Fruit fly (Drosophila melanogaster) whole organism: ENCODE data around the gene CG18547.

Source experiments
- Dll ChIP-seq: fragments of >200 bp; optimal IDR thresholded peaks from 2 replicates; lab custom pipeline; 2017
- usp ChIP-seq: fragments of >200 bp; optimal IDR thresholded peaks from 2 replicates; lab custom pipeline; 2017; ENCODE audit warnings: missing biosample characterization, missing genetic modification characterization, mixed read lengths

DNA sequence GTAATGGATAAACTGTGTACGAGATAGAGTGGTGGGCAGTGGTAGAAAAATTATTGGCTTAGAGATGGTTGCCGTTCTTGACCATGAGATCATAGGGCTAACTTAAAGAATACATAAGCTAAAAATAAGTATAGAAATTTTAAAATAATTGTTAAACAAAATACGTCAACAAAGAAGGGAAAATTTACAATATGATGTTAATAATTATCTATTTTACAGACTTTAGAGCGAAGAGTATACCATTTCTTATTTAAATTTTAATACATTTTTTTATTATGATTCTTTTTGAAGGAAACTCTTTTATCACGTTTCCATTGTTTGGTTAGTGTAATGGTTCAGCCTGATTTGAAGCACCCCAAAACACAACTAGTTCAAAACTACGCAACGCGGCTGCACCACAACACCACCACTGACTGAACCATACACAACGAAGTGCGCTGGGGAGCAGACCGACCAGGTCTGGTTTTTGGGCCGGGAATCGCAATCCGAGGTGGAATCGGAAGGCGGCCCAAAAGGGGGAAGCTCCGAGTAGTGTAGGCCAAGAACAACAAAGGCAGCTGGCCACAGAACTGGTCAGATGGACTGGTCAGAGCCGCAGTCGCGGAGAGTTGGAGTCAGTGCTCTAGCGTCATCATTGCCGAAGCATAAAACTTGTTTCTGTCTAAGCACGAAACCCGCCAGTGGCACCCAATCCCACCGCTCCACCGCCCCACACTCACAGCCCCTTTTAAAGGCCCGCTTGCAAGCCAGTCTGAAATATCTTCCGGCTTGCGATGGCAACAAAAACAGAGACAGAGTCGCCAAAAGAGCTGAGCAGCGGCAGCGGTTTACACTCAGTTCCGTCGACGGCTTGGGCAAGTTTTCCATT lies 34.5 kb downstream of the CG18547 start:
- TF ChIP-seq usp (GFP tag; lab: Kevin White, UChicago) (no peak), Dll (lab: Kevin White, UChicago) (no peak)
